Worm (Caenorhabditis elegans) whole organism, midembryonic: Measurements from ENCODE around the gene abu-8.

Experiments
- T22C8.4 ChIP-seq: fragments of 200-800 bp; sonication (Bioruptor generic); IDR thresholded peaks from 2 replicates; pipeline ENCODE4 v1.3.6; 2022; ENCODE audit warnings: missing genetic modification characterization, missing compliant biosample characterization
- cog-1 ChIP-seq: sonication (generic microtip); optimal IDR thresholded peaks from 2 replicates; lab custom pipeline; 2016; ENCODE audit warnings: missing genetic modification characterization, missing compliant biosample characterization

DNA sequence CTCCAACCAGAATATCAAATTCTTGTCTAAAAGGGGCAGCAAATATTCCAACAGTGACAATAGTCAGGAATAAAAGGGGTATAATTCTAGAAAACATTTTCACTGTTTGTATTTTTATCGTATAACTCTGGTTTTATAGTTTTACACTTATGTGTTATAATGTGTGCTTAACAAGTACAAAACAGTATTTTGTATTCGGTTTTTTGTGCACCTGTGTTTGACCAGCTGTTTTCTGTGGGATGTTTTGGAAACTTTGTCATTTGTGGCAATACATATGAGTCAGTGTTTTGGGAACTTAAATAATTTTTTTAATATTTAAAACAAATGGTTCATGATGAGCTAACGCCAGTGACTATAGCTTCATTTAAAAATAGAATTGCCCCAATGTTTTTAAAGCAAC is 48.0 kb downstream of the abu-8 start, which contains the start of gene F14F9.6:
- TF ChIP-seq T22C8.4 (GFP tag; lab: Robert Waterston, UW) (no peak), cog-1 (tag; lab: Kevin White, UChicago) (no peak)
